Worm (Caenorhabditis elegans) whole organism, L1 larva: ENCODE data around the gene ubc-22.
A peak's percentile ranks its signal among the peaks of the same experiment; 100 is the strongest.

Experiments used
- C16A3.4 ChIP-seq: fragments of 150-350 bp; optimal IDR thresholded peaks from 2 replicates; lab custom pipeline; 2014; ENCODE audit warnings: missing biosample characterization, missing genetic modification characterization
- F16B12.6 ChIP-seq: fragments of 150-350 bp; optimal IDR thresholded peaks from 2 replicates; lab custom pipeline; 2014; ENCODE audit warnings: missing biosample characterization, missing genetic modification characterization
- Y116A8C.19 ChIP-seq: sonication (generic microtip); optimal IDR thresholded peaks from 2 replicates; lab custom pipeline; 2016; ENCODE audit warnings: missing compliant biosample characterization, missing genetic modification characterization, borderline replicate concordance
- alr-1 ChIP-seq: fragments of 200-800 bp; sonication (Bioruptor generic); optimal IDR thresholded peaks from 2 replicates; lab custom pipeline; 2018; ENCODE audit warnings: borderline replicate concordance, mild to moderate bottlenecking, missing genetic modification characterization, missing compliant biosample characterization
- aly-2 ChIP-seq: fragments of 150-350 bp; optimal IDR thresholded peaks from 2 replicates; lab custom pipeline; 2014; ENCODE audit warnings: missing biosample characterization, missing genetic modification characterization
- ama-1 ChIP-seq: fragments of 150-350 bp; optimal IDR thresholded peaks from 2 replicates; lab custom pipeline; 2014
- blmp-1 ChIP-seq: fragments of 150-350 bp; optimal IDR thresholded peaks from 2 replicates; lab custom pipeline; 2014; ENCODE audit warnings: missing biosample characterization, missing genetic modification characterization
- ceh-63 ChIP-seq: fragments of 200-800 bp; sonication (Bioruptor generic); optimal IDR thresholded peaks from 2 replicates; lab custom pipeline; 2018; ENCODE audit warnings: mild to moderate bottlenecking, missing genetic modification characterization, missing compliant biosample characterization
- ceh-8 ChIP-seq: fragments of 200-800 bp; sonication (Bioruptor generic); optimal IDR thresholded peaks from 2 replicates; lab custom pipeline; 2018; ENCODE audit warnings: mild to moderate bottlenecking, missing genetic modification characterization, moderate library complexity, missing compliant biosample characterization
- ces-1 ChIP-seq: fragments of 150-350 bp; optimal IDR thresholded peaks from 2 replicates; lab custom pipeline; 2014; ENCODE audit warnings: missing biosample characterization, missing genetic modification reagents, missing genetic modification characterization
- dpl-1 ChIP-seq, 3 experiments: fragments of 150-350 bp in 2 of 3; sonication (generic microtip) in 1 of 3; optimal IDR thresholded peaks; 2 replicates each; lab custom pipeline; 2014 to 2017; ENCODE audit warnings: missing biosample characterization in 3 of 3, missing genetic modification characterization in 3 of 3, missing genetic modification reagents in 3 of 3
- dsc-1 ChIP-seq: sonication (generic microtip); optimal IDR thresholded peaks from 2 replicates; lab custom pipeline; 2016; ENCODE audit warnings: mild to moderate bottlenecking, missing genetic modification characterization, missing compliant biosample characterization
- efl-1 ChIP-seq, 4 experiments: fragments of 150-350 bp; optimal IDR thresholded peaks in 3 of 4; peaks in 1 of 4; 1 replicate in 1 of 4; 2 replicates in 3 of 4; lab custom pipeline; 2014; ENCODE audit warnings: missing biosample characterization in 2 of 4, missing genetic modification characterization in 2 of 4, missing genetic modification reagents in 2 of 4
- efl-3 ChIP-seq: fragments of 200-800 bp; sonication (Bioruptor generic); optimal IDR thresholded peaks from 2 replicates; lab custom pipeline; 2018; ENCODE audit warnings: mild to moderate bottlenecking, missing genetic modification characterization, missing compliant biosample characterization
- egl-27 ChIP-seq, 2 experiments: fragments of 150-350 bp in 1 of 2; sonication (generic microtip); optimal IDR thresholded peaks; 3 replicates each; lab custom pipeline; 2017 to 2018; ENCODE audit warnings: missing biosample characterization in 2 of 2, missing genetic modification characterization in 2 of 2, missing genetic modification reagents in 2 of 2
- ets-5 ChIP-seq: fragments of 200-800 bp; sonication (Bioruptor generic); IDR thresholded peaks from 2 replicates; pipeline ENCODE4 v1.3.6; 2022; ENCODE audit warnings: missing genetic modification characterization, missing compliant biosample characterization
- fkh-10 ChIP-seq: sonication (generic microtip); optimal IDR thresholded peaks from 2 replicates; lab custom pipeline; 2017; ENCODE audit warnings: missing biosample characterization, missing genetic modification reagents, missing genetic modification characterization
- fkh-4 ChIP-seq: sonication (generic microtip); optimal IDR thresholded peaks from 2 replicates; lab custom pipeline; 2016; ENCODE audit warnings: missing compliant biosample characterization, missing genetic modification characterization, borderline replicate concordance
- fkh-8 ChIP-seq: sonication (generic microtip); optimal IDR thresholded peaks from 2 replicates; lab custom pipeline; 2016; ENCODE audit warnings: mild to moderate bottlenecking, missing genetic modification characterization, missing compliant biosample characterization
- hlh-17 ChIP-seq: fragments of 200-800 bp; sonication (Bioruptor generic); optimal IDR thresholded peaks from 2 replicates; lab custom pipeline; 2018; ENCODE audit warnings: missing genetic modification characterization, mild to moderate bottlenecking, missing compliant biosample characterization, moderate library complexity, borderline replicate concordance
- hlh-4 ChIP-seq: sonication (generic microtip); optimal IDR thresholded peaks from 2 replicates; lab custom pipeline; 2016; ENCODE audit warnings: mild to moderate bottlenecking, missing genetic modification characterization, missing compliant biosample characterization
- isw-1 ChIP-seq: fragments of 200-800 bp; sonication (Bioruptor generic); IDR thresholded peaks from 2 replicates; pipeline ENCODE4 v1.3.6; 2022; ENCODE audit warnings: missing genetic modification characterization, missing compliant biosample characterization
- lin-14 ChIP-seq: fragments of 200-800 bp; sonication (Bioruptor generic); optimal IDR thresholded peaks from 2 replicates; lab custom pipeline; 2018; ENCODE audit warnings: mild to moderate bottlenecking, missing genetic modification characterization, moderate library complexity, missing compliant biosample characterization
- lin-35 ChIP-seq, 2 experiments: fragments of 150-350 bp; optimal IDR thresholded peaks; 2 replicates each; lab custom pipeline; 2014; ENCODE audit warnings: missing biosample characterization in 2 of 2, missing genetic modification characterization in 2 of 2, missing genetic modification reagents in 2 of 2
- lin-39 ChIP-seq: fragments of 150-350 bp; optimal IDR thresholded peaks from 2 replicates; lab custom pipeline; 2014; ENCODE audit warnings: missing biosample characterization, missing genetic modification reagents, missing genetic modification characterization
- mdl-1 ChIP-seq, 2 experiments: fragments of 150-350 bp; optimal IDR thresholded peaks; 2 replicates each; lab custom pipeline; 2014 to 2017; ENCODE audit warnings: missing biosample characterization in 2 of 2, missing genetic modification characterization in 2 of 2, inconsistent platforms in 1 of 2
- mef-2 ChIP-seq: fragments of 150-350 bp; optimal IDR thresholded peaks from 2 replicates; lab custom pipeline; 2014; ENCODE audit warnings: missing biosample characterization, missing genetic modification characterization
- nhr-11 ChIP-seq: fragments of 150-350 bp; optimal IDR thresholded peaks from 2 replicates; lab custom pipeline; 2014; ENCODE audit warnings: missing biosample characterization, missing genetic modification characterization
- nhr-19 ChIP-seq: fragments of 200-800 bp; sonication (Bioruptor generic); conservative IDR thresholded peaks from 2 replicates; pipeline ENCODE4 v1.3.6; 2022; ENCODE audit warnings: missing genetic modification characterization, missing compliant biosample characterization
- nhr-20 ChIP-seq: sonication (generic microtip); optimal IDR thresholded peaks from 2 replicates; lab custom pipeline; 2016; ENCODE audit warnings: mild to moderate bottlenecking, missing genetic modification characterization, missing compliant biosample characterization
- nhr-237 ChIP-seq: fragments of 150-350 bp; optimal IDR thresholded peaks from 2 replicates; lab custom pipeline; 2014; ENCODE audit warnings: missing biosample characterization, missing genetic modification characterization
- nhr-28 ChIP-seq: fragments of 150-350 bp; optimal IDR thresholded peaks from 2 replicates; lab custom pipeline; 2014; ENCODE audit warnings: missing biosample characterization, missing genetic modification characterization
- nhr-47 ChIP-seq: sonication (generic microtip); optimal IDR thresholded peaks from 2 replicates; lab custom pipeline; 2016; ENCODE audit warnings: mild to moderate bottlenecking, missing genetic modification characterization, moderate library complexity, missing compliant biosample characterization
- nhr-71 ChIP-seq: sonication (generic microtip); optimal IDR thresholded peaks from 2 replicates; lab custom pipeline; 2016; ENCODE audit warnings: mild to moderate bottlenecking, missing genetic modification characterization, moderate library complexity, missing compliant biosample characterization
- nhr-76 ChIP-seq: sonication (generic microtip); optimal IDR thresholded peaks from 2 replicates; lab custom pipeline; 2017; ENCODE audit warnings: missing biosample characterization, missing genetic modification characterization
- nhr-77 ChIP-seq: fragments of 150-350 bp; optimal IDR thresholded peaks from 2 replicates; lab custom pipeline; 2014; ENCODE audit warnings: missing biosample characterization, missing genetic modification characterization
- nhr-84 ChIP-seq: sonication (generic microtip); optimal IDR thresholded peaks from 2 replicates; lab custom pipeline; 2017; ENCODE audit warnings: missing biosample characterization, missing genetic modification characterization
- nhr-85 ChIP-seq: sonication (generic microtip); peaks from one replicate; lab custom pipeline; 2016; ENCODE audit warnings: missing genetic modification characterization, inconsistent platforms, missing compliant biosample characterization
- nhr-90 ChIP-seq: sonication (generic microtip); optimal IDR thresholded peaks from 2 replicates; lab custom pipeline; 2016; ENCODE audit warnings: mild to moderate bottlenecking, missing genetic modification characterization, missing compliant biosample characterization; ENCODE audit not compliant: poor library complexity
- pax-3 ChIP-seq: fragments of 200-800 bp; sonication (Bioruptor generic); optimal IDR thresholded peaks from 2 replicates; lab custom pipeline; 2018; ENCODE audit warnings: mild to moderate bottlenecking, missing genetic modification characterization, moderate library complexity, missing compliant biosample characterization
- pqm-1 ChIP-seq: sonication (generic microtip); optimal IDR thresholded peaks from 3 replicates; lab custom pipeline; 2017; ENCODE audit warnings: missing biosample characterization, missing genetic modification characterization
- skn-1 ChIP-seq: fragments of 150-350 bp; optimal IDR thresholded peaks from 2 replicates; lab custom pipeline; 2014; ENCODE audit warnings: missing biosample characterization, missing genetic modification characterization
- snpc-4 ChIP-seq: fragments of 150-350 bp; optimal IDR thresholded peaks from 2 replicates; lab custom pipeline; 2014; ENCODE audit warnings: missing biosample characterization, missing genetic modification characterization
- snu-23 ChIP-seq: sonication (generic microtip); optimal IDR thresholded peaks from 2 replicates; lab custom pipeline; 2016; ENCODE audit warnings: missing genetic modification characterization, missing compliant biosample characterization
- sox-4 ChIP-seq: sonication (generic microtip); optimal IDR thresholded peaks from 2 replicates; lab custom pipeline; 2016; ENCODE audit warnings: missing genetic modification characterization, missing compliant biosample characterization
- unc-130 ChIP-seq: fragments of 150-350 bp; optimal IDR thresholded peaks from 2 replicates; lab custom pipeline; 2017; ENCODE audit warnings: missing biosample characterization, missing genetic modification characterization, inconsistent platforms
- unc-30 ChIP-seq: sonication (generic microtip); optimal IDR thresholded peaks from 2 replicates; lab custom pipeline; 2017; ENCODE audit warnings: missing biosample characterization, missing genetic modification characterization
- unc-98 ChIP-seq: fragments of 200-800 bp; sonication (Bioruptor generic); IDR thresholded peaks from 2 replicates; pipeline ENCODE4 v1.3.6; 2022; ENCODE audit warnings: missing genetic modification characterization, missing compliant biosample characterization
- zag-1 ChIP-seq: fragments of 150-350 bp; optimal IDR thresholded peaks from 2 replicates; lab custom pipeline; 2014; ENCODE audit warnings: missing biosample characterization, missing genetic modification characterization
- zip-4 ChIP-seq: fragments of 200-800 bp; sonication (Bioruptor generic); optimal IDR thresholded peaks from 2 replicates; lab custom pipeline; 2018; ENCODE audit warnings: mild to moderate bottlenecking, missing genetic modification characterization, moderate library complexity, missing compliant biosample characterization
- ztf-11 ChIP-seq, 2 experiments: sonication (generic microtip); optimal IDR thresholded peaks; 2 replicates each; lab custom pipeline; 2016 to 2017; ENCODE audit warnings: missing genetic modification characterization in 2 of 2, missing biosample characterization in 1 of 2, missing compliant biosample characterization in 1 of 2
- ztf-4 ChIP-seq: fragments of 150-350 bp; optimal IDR thresholded peaks from 2 replicates; lab custom pipeline; 2014; ENCODE audit warnings: missing biosample characterization, missing genetic modification characterization

The ubc-22 gene

ce11 chrX:8835887-8836348 lies 33.0 kb downstream of the ubc-22 start, which contains the start of gene C28G1.2 (continued):
- TF ChIP-seq fkh-10 (GFP tag; lab: Kevin White, UChicago) (peak; percentile 92), ztf-11 (tag; optimal IDR thresholded peaks at IDR 0.05; lab: Kevin White, UChicago) (peak in 1 of 2 experiments; percentile 76), nhr-20 (tag; lab: Kevin White, UChicago) (peak; percentile 95), mdl-1 (tag; optimal IDR thresholded peaks at IDR 0.05; lab: Kevin White, UChicago) (peak; percentile 18 to 92), fkh-4 (tag; lab: Kevin White, UChicago) (peak; percentile 62), ces-1 (no peak), hlh-17 (no peak), ama-1 (peak; percentile 32), lin-35 (GFP tag; optimal IDR thresholded peaks at IDR 0.05; lab: Kevin White, UChicago) (peak; percentile 80 to 84), nhr-85 (tag; lab: Kevin White, UChicago) (peak; percentile 96), hlh-4 (tag; lab: Kevin White, UChicago) (peak; percentile 47), snpc-4 (tag; lab: Kevin White, UChicago) (peak; percentile 74), sox-4 (tag; lab: Kevin White, UChicago) (peak; percentile 92), dsc-1 (tag; lab: Kevin White, UChicago) (peak; percentile 96), nhr-90 (tag; lab: Kevin White, UChicago) (peak; percentile 95), pqm-1 (tag; lab: Kevin White, UChicago) (no peak), C16A3.4 (peak; percentile 89), egl-27 (tag; optimal IDR thresholded peaks at IDR 0.05; lab: Kevin White, UChicago) (peak; percentile 62), lin-14 (GFP tag; lab: Kevin White, UChicago) (peak; percentile 97), unc-130 (peak; percentile 58), unc-30 (tag; lab: Kevin White, UChicago) (no peak), alr-1 (tag; lab: Kevin White, UChicago) (no peak), isw-1 (peak; percentile 83), skn-1 (tag; lab: Kevin White, UChicago) (peak; percentile 80), blmp-1 (tag; lab: Kevin White, UChicago) (peak; percentile 41), nhr-28 (tag; lab: Kevin White, UChicago) (no peak), nhr-77 (tag; lab: Kevin White, UChicago) (peak; percentile 86), nhr-11 (peak; percentile 60), snu-23 (GFP tag; lab: Kevin White, UChicago) (peak; percentile 98), aly-2 (tag; lab: Kevin White, UChicago) (peak; percentile 86), nhr-76 (peak; percentile 87), mef-2 (peak; percentile 18), nhr-19 (GFP tag; lab: Robert Waterston, UW) (peak; percentile 94), ztf-4 (peak; percentile 87), pax-3 (tag; lab: Kevin White, UChicago) (peak; percentile 78), ets-5 (GFP tag; lab: Robert Waterston, UW) (no peak), unc-98 (GFP tag; lab: Robert Waterston, UW) (peak; percentile 65; the same call in 1 of the 2 replicates), ceh-63 (GFP tag; lab: Kevin White, UChicago) (peak; percentile 61), zag-1 (peak; percentile 71), ceh-8 (GFP tag; lab: Kevin White, UChicago) (peak; percentile 92), efl-3 (GFP tag; lab: Kevin White, UChicago) (peak; percentile 80), zip-4 (GFP tag; lab: Kevin White, UChicago) (peak; percentile 78), nhr-71 (tag; lab: Kevin White, UChicago) (peak; percentile 96), lin-39 (tag; lab: Kevin White, UChicago) (peak; percentile 80), efl-1 (optimal IDR thresholded peaks at IDR 0.05; lab: Kevin White, UChicago) (peak; percentile 74 to 78), efl-1 (GFP tag; optimal IDR thresholded peaks at IDR 0.05 in 1 of 2; lab: Kevin White, UChicago) (peak; percentile 49 to 96), nhr-237 (tag; lab: Kevin White, UChicago) (peak; percentile 84), nhr-84 (tag; lab: Kevin White, UChicago) (no peak), fkh-8 (tag; lab: Kevin White, UChicago) (peak; percentile 93), nhr-47 (tag; lab: Kevin White, UChicago) (peak; percentile 96), Y116A8C.19 (no peak), F16B12.6 (peak; percentile 47), dpl-1 (GFP tag; optimal IDR thresholded peaks at IDR 0.05; lab: Kevin White, UChicago) (peak; percentile 63 to 74 (median 73))
